Worm (Caenorhabditis elegans) whole organism, L1 larva: ENCODE measurements around the gene mdt-15.

Experiments
- C16A3.4 ChIP-seq: fragments of 150-350 bp; optimal IDR thresholded peaks from 2 replicates; lab custom pipeline; 2014; ENCODE audit warnings: missing biosample characterization, missing genetic modification characterization
- C34B4.2 ChIP-seq: sonication (generic microtip); optimal IDR thresholded peaks from 2 replicates; lab custom pipeline; 2017; ENCODE audit warnings: mild to moderate bottlenecking, missing genetic modification characterization, missing compliant biosample characterization
- F16B12.6 ChIP-seq: fragments of 150-350 bp; optimal IDR thresholded peaks from 2 replicates; lab custom pipeline; 2014; ENCODE audit warnings: missing biosample characterization, missing genetic modification characterization
- Y116A8C.19 ChIP-seq: sonication (generic microtip); optimal IDR thresholded peaks from 2 replicates; lab custom pipeline; 2016; ENCODE audit warnings: missing compliant biosample characterization, missing genetic modification characterization, borderline replicate concordance
- alr-1 ChIP-seq: fragments of 200-800 bp; sonication (Bioruptor generic); optimal IDR thresholded peaks from 2 replicates; lab custom pipeline; 2018; ENCODE audit warnings: borderline replicate concordance, mild to moderate bottlenecking, missing genetic modification characterization, missing compliant biosample characterization
- aly-2 ChIP-seq: fragments of 150-350 bp; optimal IDR thresholded peaks from 2 replicates; lab custom pipeline; 2014; ENCODE audit warnings: missing biosample characterization, missing genetic modification characterization
- ama-1 ChIP-seq: fragments of 150-350 bp; optimal IDR thresholded peaks from 2 replicates; lab custom pipeline; 2014
- blmp-1 ChIP-seq: fragments of 150-350 bp; optimal IDR thresholded peaks from 2 replicates; lab custom pipeline; 2014; ENCODE audit warnings: missing biosample characterization, missing genetic modification characterization
- ceh-63 ChIP-seq: fragments of 200-800 bp; sonication (Bioruptor generic); optimal IDR thresholded peaks from 2 replicates; lab custom pipeline; 2018; ENCODE audit warnings: mild to moderate bottlenecking, missing genetic modification characterization, missing compliant biosample characterization
- ceh-8 ChIP-seq: fragments of 200-800 bp; sonication (Bioruptor generic); optimal IDR thresholded peaks from 2 replicates; lab custom pipeline; 2018; ENCODE audit warnings: mild to moderate bottlenecking, missing genetic modification characterization, moderate library complexity, missing compliant biosample characterization
- ceh-82 ChIP-seq, 3 experiments: fragments of 150-350 bp in 1 of 3; sonication (generic microtip) in 2 of 3; optimal IDR thresholded peaks; 2 replicates each; lab custom pipeline; 2014 to 2017; ENCODE audit warnings: missing biosample characterization in 3 of 3, missing genetic modification characterization in 3 of 3
- ceh-90 ChIP-seq: sonication (generic microtip); optimal IDR thresholded peaks from 2 replicates; lab custom pipeline; 2016; ENCODE audit warnings: missing genetic modification characterization, missing compliant biosample characterization
- ces-1 ChIP-seq: fragments of 150-350 bp; optimal IDR thresholded peaks from 2 replicates; lab custom pipeline; 2014; ENCODE audit warnings: missing biosample characterization, missing genetic modification reagents, missing genetic modification characterization
- dsc-1 ChIP-seq: sonication (generic microtip); optimal IDR thresholded peaks from 2 replicates; lab custom pipeline; 2016; ENCODE audit warnings: mild to moderate bottlenecking, missing genetic modification characterization, missing compliant biosample characterization
- efl-1 ChIP-seq, 4 experiments: fragments of 150-350 bp; optimal IDR thresholded peaks in 3 of 4; peaks in 1 of 4; 1 replicate in 1 of 4; 2 replicates in 3 of 4; lab custom pipeline; 2014; ENCODE audit warnings: missing biosample characterization in 2 of 4, missing genetic modification characterization in 2 of 4, missing genetic modification reagents in 2 of 4
- efl-3 ChIP-seq: fragments of 200-800 bp; sonication (Bioruptor generic); optimal IDR thresholded peaks from 2 replicates; lab custom pipeline; 2018; ENCODE audit warnings: mild to moderate bottlenecking, missing genetic modification characterization, missing compliant biosample characterization
- ets-5 ChIP-seq: fragments of 200-800 bp; sonication (Bioruptor generic); IDR thresholded peaks from 2 replicates; pipeline ENCODE4 v1.3.6; 2022; ENCODE audit warnings: missing genetic modification characterization, missing compliant biosample characterization
- fkh-10 ChIP-seq: sonication (generic microtip); optimal IDR thresholded peaks from 2 replicates; lab custom pipeline; 2017; ENCODE audit warnings: missing biosample characterization, missing genetic modification reagents, missing genetic modification characterization
- fkh-4 ChIP-seq: sonication (generic microtip); optimal IDR thresholded peaks from 2 replicates; lab custom pipeline; 2016; ENCODE audit warnings: missing compliant biosample characterization, missing genetic modification characterization, borderline replicate concordance
- fkh-8 ChIP-seq: sonication (generic microtip); optimal IDR thresholded peaks from 2 replicates; lab custom pipeline; 2016; ENCODE audit warnings: mild to moderate bottlenecking, missing genetic modification characterization, missing compliant biosample characterization
- hpl-2 ChIP-seq: fragments of 150-350 bp; optimal IDR thresholded peaks from 2 replicates; lab custom pipeline; 2014; ENCODE audit warnings: missing biosample characterization, missing genetic modification reagents, missing genetic modification characterization
- jun-1 ChIP-seq: fragments of 150-350 bp; optimal IDR thresholded peaks from 2 replicates; lab custom pipeline; 2014; ENCODE audit warnings: missing biosample characterization, missing genetic modification reagents, missing genetic modification characterization
- lin-14 ChIP-seq: fragments of 200-800 bp; sonication (Bioruptor generic); optimal IDR thresholded peaks from 2 replicates; lab custom pipeline; 2018; ENCODE audit warnings: mild to moderate bottlenecking, missing genetic modification characterization, moderate library complexity, missing compliant biosample characterization
- lin-39 ChIP-seq: fragments of 150-350 bp; optimal IDR thresholded peaks from 2 replicates; lab custom pipeline; 2014; ENCODE audit warnings: missing biosample characterization, missing genetic modification reagents, missing genetic modification characterization
- lir-3 ChIP-seq: sonication (generic microtip); optimal IDR thresholded peaks from 2 replicates; lab custom pipeline; 2016; ENCODE audit warnings: mild to moderate bottlenecking, missing genetic modification characterization, moderate library complexity, missing compliant biosample characterization; ENCODE audit not compliant: poor library complexity
- lsy-2 ChIP-seq, 2 experiments: fragments of 150-350 bp; optimal IDR thresholded peaks; 2 replicates each; lab custom pipeline; 2014; ENCODE audit warnings: missing biosample characterization in 2 of 2, missing genetic modification characterization in 2 of 2
- mef-2 ChIP-seq: fragments of 150-350 bp; optimal IDR thresholded peaks from 2 replicates; lab custom pipeline; 2014; ENCODE audit warnings: missing biosample characterization, missing genetic modification characterization
- nhr-11 ChIP-seq: fragments of 150-350 bp; optimal IDR thresholded peaks from 2 replicates; lab custom pipeline; 2014; ENCODE audit warnings: missing biosample characterization, missing genetic modification characterization
- nhr-12 ChIP-seq: sonication (generic microtip); optimal IDR thresholded peaks from 2 replicates; lab custom pipeline; 2017; ENCODE audit warnings: missing biosample characterization, missing genetic modification characterization
- nhr-20 ChIP-seq: sonication (generic microtip); optimal IDR thresholded peaks from 2 replicates; lab custom pipeline; 2016; ENCODE audit warnings: mild to moderate bottlenecking, missing genetic modification characterization, missing compliant biosample characterization
- nhr-28 ChIP-seq: fragments of 150-350 bp; optimal IDR thresholded peaks from 2 replicates; lab custom pipeline; 2014; ENCODE audit warnings: missing biosample characterization, missing genetic modification characterization
- nhr-71 ChIP-seq: sonication (generic microtip); optimal IDR thresholded peaks from 2 replicates; lab custom pipeline; 2016; ENCODE audit warnings: mild to moderate bottlenecking, missing genetic modification characterization, moderate library complexity, missing compliant biosample characterization
- nhr-77 ChIP-seq: fragments of 150-350 bp; optimal IDR thresholded peaks from 2 replicates; lab custom pipeline; 2014; ENCODE audit warnings: missing biosample characterization, missing genetic modification characterization
- nhr-85 ChIP-seq: sonication (generic microtip); peaks from one replicate; lab custom pipeline; 2016; ENCODE audit warnings: missing genetic modification characterization, inconsistent platforms, missing compliant biosample characterization
- pqm-1 ChIP-seq: sonication (generic microtip); optimal IDR thresholded peaks from 3 replicates; lab custom pipeline; 2017; ENCODE audit warnings: missing biosample characterization, missing genetic modification characterization
- rnt-1 ChIP-seq: sonication (generic microtip); optimal IDR thresholded peaks from 2 replicates; lab custom pipeline; 2016; ENCODE audit warnings: mild to moderate bottlenecking, missing genetic modification characterization, moderate library complexity, missing compliant biosample characterization
- snpc-4 ChIP-seq: fragments of 150-350 bp; optimal IDR thresholded peaks from 2 replicates; lab custom pipeline; 2014; ENCODE audit warnings: missing biosample characterization, missing genetic modification characterization
- sup-37 ChIP-seq: fragments of 200-800 bp; sonication (Bioruptor generic); optimal IDR thresholded peaks from 2 replicates; lab custom pipeline; 2018; ENCODE audit warnings: mild to moderate bottlenecking, missing genetic modification characterization, missing compliant biosample characterization
- swsn-7 ChIP-seq: sonication (generic microtip); optimal IDR thresholded peaks from 2 replicates; lab custom pipeline; 2016; ENCODE audit warnings: missing genetic modification characterization, missing compliant biosample characterization
- tbx-2 ChIP-seq: sonication (generic microtip); optimal IDR thresholded peaks from 2 replicates; lab custom pipeline; 2016; ENCODE audit warnings: missing genetic modification characterization, missing compliant biosample characterization
- tlp-1 ChIP-seq: fragments of 150-350 bp; optimal IDR thresholded peaks from 2 replicates; lab custom pipeline; 2014; ENCODE audit warnings: missing biosample characterization, missing genetic modification characterization
- unc-130 ChIP-seq: fragments of 150-350 bp; optimal IDR thresholded peaks from 2 replicates; lab custom pipeline; 2017; ENCODE audit warnings: missing biosample characterization, missing genetic modification characterization, inconsistent platforms
- unc-86 ChIP-seq: sonication (generic microtip); optimal IDR thresholded peaks from 2 replicates; lab custom pipeline; 2016; ENCODE audit warnings: missing genetic modification characterization, missing compliant biosample characterization
- unc-98 ChIP-seq: fragments of 200-800 bp; sonication (Bioruptor generic); IDR thresholded peaks from 2 replicates; pipeline ENCODE4 v1.3.6; 2022; ENCODE audit warnings: missing genetic modification characterization, missing compliant biosample characterization
- vab-15 ChIP-seq: sonication (generic microtip); optimal IDR thresholded peaks from 2 replicates; lab custom pipeline; 2017; ENCODE audit warnings: missing genotype, mild to moderate bottlenecking, missing genetic modification characterization, missing compliant biosample characterization
- xbp-1 ChIP-seq: sonication (generic microtip); optimal IDR thresholded peaks from 2 replicates; lab custom pipeline; 2016; ENCODE audit warnings: missing genetic modification characterization, missing compliant biosample characterization
- zip-4 ChIP-seq: fragments of 200-800 bp; sonication (Bioruptor generic); optimal IDR thresholded peaks from 2 replicates; lab custom pipeline; 2018; ENCODE audit warnings: mild to moderate bottlenecking, missing genetic modification characterization, moderate library complexity, missing compliant biosample characterization
- ztf-11 ChIP-seq, 2 experiments: sonication (generic microtip); optimal IDR thresholded peaks; 2 replicates each; lab custom pipeline; 2016 to 2017; ENCODE audit warnings: missing genetic modification characterization in 2 of 2, missing biosample characterization in 1 of 2, missing compliant biosample characterization in 1 of 2
- ztf-4 ChIP-seq: fragments of 150-350 bp; optimal IDR thresholded peaks from 2 replicates; lab custom pipeline; 2014; ENCODE audit warnings: missing biosample characterization, missing genetic modification characterization

mdt-15 gene

DNA sequence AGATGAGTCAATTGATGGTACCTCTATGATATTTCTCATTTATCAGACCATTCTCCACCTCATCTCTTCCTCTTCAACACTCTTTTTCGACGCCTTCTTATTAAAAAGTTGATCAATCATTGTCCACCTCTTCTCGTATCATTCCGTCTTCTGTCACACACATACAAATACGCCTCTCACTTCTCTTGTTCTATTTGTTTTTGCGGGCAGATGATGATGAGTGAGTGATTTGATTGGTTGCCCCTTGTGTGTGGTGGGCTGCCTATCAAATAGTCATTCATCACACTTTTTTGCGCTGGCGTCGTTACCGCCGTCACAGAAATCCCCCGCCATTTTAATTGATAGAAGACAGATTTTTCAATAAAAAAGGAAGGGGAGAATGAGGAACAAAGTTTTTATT, 20.9 kb downstream of the mdt-15 start (continued):
- TF ChIP-seq ceh-8, result no peak
- TF ChIP-seq nhr-28 (tag; lab: Kevin White, UChicago), result no peak
- TF ChIP-seq ceh-90 (tag; lab: Kevin White, UChicago), result no peak
- no peak for TF ChIP-seq ztf-11 (tag; optimal IDR thresholded peaks at IDR 0.05; lab: Kevin White, UChicago)
- no peak for TF ChIP-seq mef-2 (tag; lab: Kevin White, UChicago)
- no peak for TF ChIP-seq tlp-1 (tag; lab: Kevin White, UChicago)
- TF ChIP-seq nhr-12, result no peak
- TF ChIP-seq F16B12.6 (tag; lab: Kevin White, UChicago), result no peak
- no peak for TF ChIP-seq xbp-1
- no peak for TF ChIP-seq lir-3 (tag; lab: Kevin White, UChicago)
- TF ChIP-seq jun-1, result no peak
- no peak for TF ChIP-seq swsn-7
- no peak for TF ChIP-seq unc-98 (GFP tag; lab: Robert Waterston, UW)
- TF ChIP-seq efl-1 (optimal IDR thresholded peaks at IDR 0.05; lab: Kevin White, UChicago), result no peak
- TF ChIP-seq efl-1 (GFP tag; optimal IDR thresholded peaks at IDR 0.05 in 1 of 2; lab: Kevin White, UChicago), result peak in 1 of 2 experiments; percentile 68
- no peak for TF ChIP-seq rnt-1 (tag; lab: Kevin White, UChicago)
- TF ChIP-seq unc-86 (tag; lab: Kevin White, UChicago), result no peak
- TF ChIP-seq zip-4 (GFP tag; lab: Kevin White, UChicago), result no peak
- peak; percentile 64 for TF ChIP-seq nhr-85 (tag; lab: Kevin White, UChicago)
- peak; percentile 81 for TF ChIP-seq blmp-1
- TF ChIP-seq fkh-8 (tag; lab: Kevin White, UChicago), result no peak
- no peak for TF ChIP-seq Y116A8C.19
- no peak for TF ChIP-seq sup-37 (GFP tag; lab: Kevin White, UChicago)
- peak; percentile 36 for TF ChIP-seq nhr-20
- no peak for TF ChIP-seq vab-15 (tag; lab: Kevin White, UChicago)
- TF ChIP-seq tbx-2, result peak; percentile 36
- no peak for TF ChIP-seq fkh-10
- TF ChIP-seq nhr-71, result peak; percentile 47
- no peak for TF ChIP-seq ceh-63 (GFP tag; lab: Kevin White, UChicago)
- TF ChIP-seq snpc-4, result no peak
- TF ChIP-seq lin-14 (GFP tag; lab: Kevin White, UChicago), result peak; percentile 66
- TF ChIP-seq fkh-4 (tag; lab: Kevin White, UChicago), result no peak
- no peak for TF ChIP-seq aly-2 (tag; lab: Kevin White, UChicago)
- no peak for TF ChIP-seq ztf-4 (tag; lab: Kevin White, UChicago)
- no peak for TF ChIP-seq pqm-1 (tag; lab: Kevin White, UChicago)
- no peak for TF ChIP-seq lin-39 (tag; lab: Kevin White, UChicago)
- no peak for TF ChIP-seq ama-1 (lab: Kevin White, UChicago)
- no peak for TF ChIP-seq nhr-77 (tag; lab: Kevin White, UChicago)
- no peak for TF ChIP-seq nhr-11 (tag; lab: Kevin White, UChicago)
- no peak for TF ChIP-seq alr-1 (tag; lab: Kevin White, UChicago)
- no peak for TF ChIP-seq dsc-1 (tag; lab: Kevin White, UChicago)
- no peak for TF ChIP-seq hpl-2 (GFP tag; lab: Kevin White, UChicago)
- no peak for TF ChIP-seq C16A3.4
- TF ChIP-seq, all 84 proteins: peak for 12

DNA sequence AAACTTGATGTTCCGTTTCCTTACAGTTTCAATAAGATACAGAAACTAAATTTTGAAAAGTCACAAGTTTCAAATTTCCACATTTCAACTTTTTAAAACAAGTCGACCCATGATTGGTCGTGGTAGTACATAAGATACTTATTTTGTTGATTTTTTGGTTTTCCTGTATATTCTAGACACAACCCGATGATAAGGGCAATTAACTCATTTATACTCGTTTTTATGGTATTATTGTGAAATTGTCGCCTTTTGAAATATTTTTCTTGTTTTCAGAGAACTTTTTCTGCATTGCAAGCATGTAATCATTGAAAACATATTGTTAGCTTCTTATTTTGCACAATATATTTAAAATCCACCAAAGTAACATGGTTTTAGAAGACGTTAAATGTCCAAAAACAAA, 21.6 kb downstream of the mdt-15 start:
- TF ChIP-seq nhr-20 (no peak), blmp-1 (no peak), ets-5 (no peak), C34B4.2 (tag; lab: Kevin White, UChicago) (no peak), ces-1 (GFP tag; lab: Kevin White, UChicago) (no peak), efl-3 (GFP tag; lab: Kevin White, UChicago) (no peak), unc-130 (tag; lab: Kevin White, UChicago) (no peak), lsy-2 (tag; optimal IDR thresholded peaks at IDR 0.05; lab: Kevin White, UChicago) (no peak), ceh-82 (tag; optimal IDR thresholded peaks at IDR 0.05; lab: Kevin White, UChicago) (no peak)
